Fruit fly (Drosophila melanogaster) S2 (cell line): ENCODE results near the gene odd.

Experiments used
- CG8478 ChIP-seq: fragments of >200 bp; optimal IDR thresholded peaks from 2 replicates; lab custom pipeline; 2018
- CTCF ChIP-seq, 2 experiments: fragments of >200 bp; optimal IDR thresholded peaks; 2 replicates each; lab custom pipeline; 2018

DNA sequence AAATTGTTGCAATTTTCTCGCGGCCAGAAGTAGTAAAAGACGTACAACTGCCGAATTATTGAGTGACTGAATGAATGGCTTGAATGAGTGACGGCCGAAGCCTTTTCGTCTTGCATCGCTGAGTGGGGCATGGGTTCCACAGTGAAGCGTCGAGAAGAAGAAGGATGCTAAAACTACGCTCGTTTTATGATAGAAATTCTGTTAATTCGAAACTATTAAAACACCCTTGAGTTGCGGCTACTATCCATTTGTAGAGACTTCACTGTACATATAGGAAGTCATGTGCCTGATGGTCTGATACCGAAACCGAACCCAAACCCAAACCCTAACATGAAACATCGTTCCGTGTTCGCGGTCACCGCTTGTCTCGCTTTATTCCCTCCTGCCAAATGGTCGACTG lies 21.2 kb downstream of the odd start:
- TF ChIP-seq CG8478 (lab: Kevin White, UChicago) (no peak), CTCF (optimal IDR thresholded peaks at IDR 0.05; lab: Kevin White, UChicago) (no peak)
